Worm (Caenorhabditis elegans): ENCODE measurements around the gene C34C12.2.
A peak's percentile ranks its signal among the peaks of the same experiment; 100 is the strongest.

C34C12.2 gene

DNA sequence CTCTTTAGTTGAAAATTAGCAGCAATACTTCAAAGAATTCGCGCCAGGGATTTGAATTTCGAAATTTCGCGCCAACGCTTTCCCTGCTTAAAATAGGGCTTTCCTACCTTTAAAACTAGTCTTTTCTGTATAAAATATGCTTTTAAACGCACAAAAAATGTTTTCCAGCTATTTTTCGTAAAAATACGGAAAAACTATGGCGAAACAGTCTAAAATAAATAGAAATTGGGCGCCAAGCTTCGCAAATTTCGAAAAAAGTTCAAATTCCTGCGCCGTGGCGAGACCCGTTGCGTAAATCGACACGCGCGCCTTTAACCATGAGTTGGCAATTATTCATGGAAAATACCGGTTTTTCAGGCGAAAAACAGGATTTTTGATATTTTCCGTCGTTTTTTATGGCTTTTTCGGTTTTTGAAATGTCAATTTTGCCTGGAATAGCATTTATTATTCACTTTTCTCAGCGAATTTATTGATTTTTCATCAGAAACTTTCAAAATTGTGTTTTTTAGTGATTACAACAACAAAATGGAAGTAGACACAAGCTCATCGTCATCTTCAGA lies 49.2 kb upstream of the C34C12.2 start, which contains the start of the genes npp-9 and F59A2.5 (continued):
- TF ChIP-seq hmg-1.2 (GFP tag; IDR thresholded peaks at IDR 0.05) (peak; percentile 34; the same call in 1 of the 2 replicates), mel-28 (tag; optimal IDR thresholded peaks at IDR 0.05; ENCODE audit: borderline replicate concordance) (no peak), sdz-38 (tag; optimal IDR thresholded peaks at IDR 0.05) (no peak), snpc-1.1 (tag; optimal IDR thresholded peaks at IDR 0.05; ENCODE audit: insufficient read depth) (peak; percentile 25)

DNA sequence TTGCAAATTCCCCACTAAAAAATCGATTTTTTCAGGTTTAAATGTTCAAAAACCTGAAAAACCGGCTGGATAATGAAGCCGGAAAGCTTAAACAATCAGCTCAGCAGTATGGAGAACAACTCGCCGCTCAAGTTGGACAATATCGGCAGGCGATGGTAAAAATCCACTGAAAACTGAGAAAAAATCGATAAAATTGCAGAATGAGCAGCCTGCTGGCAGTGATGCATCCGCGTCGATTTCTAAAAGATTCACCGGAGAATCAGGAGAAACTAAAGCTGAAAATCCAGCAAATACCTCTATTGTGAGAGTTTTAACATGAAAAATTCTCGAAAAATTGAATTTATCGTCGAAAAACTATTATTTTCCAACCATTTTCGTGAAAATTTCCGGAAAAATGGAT lies 48.1 kb upstream of the C34C12.2 start, which contains the start of gene golg-4:
Gene golg-4, plus strand, starts transcription at position 34 of the 400 bp plus-strand sequence.
- TF ChIP-seq fkh-3 (tag; optimal IDR thresholded peaks at IDR 0.05) (no peak), repo-1 (tag; optimal IDR thresholded peaks at IDR 0.05) (peak; percentile 14)

DNA sequence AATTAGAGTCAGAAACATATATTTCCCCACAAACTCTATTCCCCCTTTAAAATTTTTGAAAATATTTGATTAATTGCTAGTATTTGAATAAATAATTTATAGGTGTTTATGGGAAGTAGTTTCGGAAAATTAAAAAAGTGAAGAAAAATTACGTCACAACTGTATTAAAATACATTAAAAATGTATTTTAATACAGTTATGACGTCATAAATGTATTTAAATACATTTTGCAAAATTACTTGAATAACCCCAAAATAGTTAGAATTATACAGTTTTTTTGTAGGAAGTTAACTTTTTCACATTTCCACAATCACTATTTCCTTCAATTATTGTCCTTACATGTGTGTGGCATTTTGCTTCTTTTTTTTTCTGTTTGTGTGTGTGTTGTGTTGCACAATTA lies 40.1 kb upstream of the C34C12.2 start:
- TF ChIP-seq ztf-22 (GFP tag; optimal IDR thresholded peaks at IDR 0.05) = no peak
- TF ChIP-seq akir-1 (GFP tag; optimal IDR thresholded peaks at IDR 0.05) = no peak
- no peak for TF ChIP-seq tbp1 (GFP tag; optimal IDR thresholded peaks at IDR 0.05)
- TF ChIP-seq F39B2.1 (GFP tag; IDR thresholded peaks at IDR 0.05) = no peak
- no peak for TF ChIP-seq F33H1.4 (GFP tag; IDR thresholded peaks at IDR 0.05)
- TF ChIP-seq Y53F4B.3 (GFP tag; IDR thresholded peaks at IDR 0.05) = no peak
- TF ChIP-seq ztf-26 (tag; optimal IDR thresholded peaks at IDR 0.05) = no peak
- no peak for TF ChIP-seq K11D2.4 (GFP tag; IDR thresholded peaks at IDR 0.05)
- no peak for TF ChIP-seq pha-4 (tag; optimal IDR thresholded peaks at IDR 0.05)
- no peak for TF ChIP-seq sptf-2 (GFP tag; optimal IDR thresholded peaks at IDR 0.05)
- no peak for TF ChIP-seq hlh-12 (tag; optimal IDR thresholded peaks at IDR 0.05)
- no peak for TF ChIP-seq lin-26 (GFP tag; IDR thresholded peaks at IDR 0.05)
- no peak for TF ChIP-seq sea-2 (GFP tag; IDR thresholded peaks at IDR 0.05)
- TF ChIP-seq Y79H2A.3 (GFP tag; conservative IDR thresholded peaks at IDR 0.05) = no peak
- TF ChIP-seq hsf-1 (GFP tag; IDR thresholded peaks at IDR 0.05) = no peak
- TF ChIP-seq hmg-20 (GFP tag; IDR thresholded peaks at IDR 0.05) = no peak
- TF ChIP-seq ceh-79 (tag; optimal IDR thresholded peaks at IDR 0.05) = no peak
- TF ChIP-seq nhr-80 (tag; optimal IDR thresholded peaks at IDR 0.05) = no peak
- TF ChIP-seq ekl-4 (GFP tag; IDR thresholded peaks at IDR 0.05) = no peak
- TF ChIP-seq lsl-1 (GFP tag; optimal IDR thresholded peaks at IDR 0.05) = no peak

DNA sequence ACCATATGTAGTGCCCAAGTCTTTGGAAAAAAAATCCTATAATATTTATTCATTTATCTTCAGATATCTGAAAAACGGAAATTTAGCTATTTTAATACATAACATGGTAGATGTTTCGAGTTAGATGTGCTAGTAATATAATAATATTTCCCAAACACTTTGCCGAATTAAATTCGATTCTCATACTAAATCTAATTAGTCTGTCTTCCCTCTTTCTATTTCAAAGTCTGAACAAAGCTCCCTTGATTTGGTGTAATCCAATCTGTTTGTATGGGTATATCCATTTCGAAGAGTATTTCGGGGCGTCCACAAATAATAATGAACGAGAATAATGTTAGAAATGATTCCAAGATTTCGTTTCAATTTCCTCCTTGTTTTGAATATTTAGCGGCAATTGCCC lies 39.2 kb upstream of the C34C12.2 start:
- TF ChIP-seq ceh-100 (GFP tag; IDR thresholded peaks at IDR 0.05) = no peak

DNA sequence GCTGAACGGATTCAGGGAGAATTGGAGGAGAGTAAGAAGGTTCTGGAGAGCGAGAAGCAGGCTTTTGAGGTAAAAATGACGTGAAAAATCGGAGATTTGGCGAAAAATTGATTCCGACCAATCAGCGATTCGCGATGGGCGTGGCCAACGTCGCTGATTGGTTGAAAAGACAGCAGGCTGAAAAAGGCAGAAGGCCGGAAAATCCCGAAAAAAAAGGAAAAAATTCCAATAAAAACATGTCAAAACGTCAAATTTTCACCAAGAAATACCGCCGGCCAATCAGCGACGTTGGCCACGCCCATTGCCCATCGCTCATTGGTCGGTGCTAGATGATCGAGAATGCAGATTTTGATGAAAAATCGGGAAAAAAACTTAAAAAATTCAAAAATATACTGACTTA lies 36.1 kb upstream of the C34C12.2 start:
- peak; percentile 74 for TF ChIP-seq nfyb-1 (GFP tag; IDR thresholded peaks at IDR 0.05)
- TF ChIP-seq rpc-1 (optimal IDR thresholded peaks at IDR 0.05) = no peak
- no peak for TF ChIP-seq rpc-1 (tag; optimal IDR thresholded peaks at IDR 0.05)

DNA sequence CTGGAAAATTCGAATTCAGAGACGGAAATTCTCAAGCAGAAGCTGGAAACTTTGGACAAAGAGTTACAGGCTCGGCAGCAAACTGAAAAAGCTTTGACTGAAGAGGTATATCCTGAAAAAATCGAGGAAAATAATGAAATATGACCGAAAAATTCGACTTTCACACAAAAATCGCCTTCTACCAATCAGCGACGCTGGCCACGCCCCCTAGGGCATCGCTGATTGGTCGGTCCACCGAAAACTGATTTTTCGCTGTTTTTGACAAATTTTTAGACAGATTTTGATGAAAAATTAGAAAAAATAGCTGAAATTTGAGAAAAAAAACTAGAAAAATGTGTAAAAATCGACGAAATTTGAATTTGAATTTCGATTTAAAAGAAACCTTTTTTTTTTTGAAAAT lies 34.7 kb upstream of the C34C12.2 start:
- TF ChIP-seq lin-35 (GFP tag; optimal IDR thresholded peaks at IDR 0.05) = no peak
- peak; percentile 80 for TF ChIP-seq nfyb-1 (GFP tag; IDR thresholded peaks at IDR 0.05)

All from whole organism, young adult.